Worm (Caenorhabditis elegans) whole organism, early embryonic: ENCODE measurements around the gene inf-1.
A peak's percentile ranks its signal among the peaks of the same experiment; 100 is the strongest.

Experiments
- F13C5.2 ChIP-seq: sonication (generic microtip); optimal IDR thresholded peaks from 2 replicates; lab custom pipeline; 2017; ENCODE audit warnings: mild to moderate bottlenecking, missing genetic modification characterization, inconsistent platforms, missing compliant biosample characterization
- aly-1 ChIP-seq: sonication (generic microtip); optimal IDR thresholded peaks from 2 replicates; lab custom pipeline; 2016; ENCODE audit warnings: missing genetic modification characterization, missing compliant biosample characterization
- ama-1 ChIP-seq: fragments of 150-350 bp; optimal IDR thresholded peaks from 2 replicates; lab custom pipeline; 2014
- ceh-13 ChIP-seq: fragments of 200-800 bp; sonication (Bioruptor generic); optimal IDR thresholded peaks from 2 replicates; lab custom pipeline; 2018; ENCODE audit warnings: mild to moderate bottlenecking, missing genetic modification characterization, missing compliant biosample characterization
- ceh-36 ChIP-seq: sonication (generic microtip); optimal IDR thresholded peaks from 2 replicates; lab custom pipeline; 2016; ENCODE audit warnings: missing genetic modification characterization, inconsistent platforms, missing compliant biosample characterization
- ets-7 ChIP-seq: sonication (generic microtip); optimal IDR thresholded peaks from 2 replicates; lab custom pipeline; 2016; ENCODE audit warnings: missing genotype, missing genetic modification characterization, missing compliant biosample characterization
- hmbx-1 ChIP-seq: sonication (generic microtip); optimal IDR thresholded peaks from 2 replicates; lab custom pipeline; 2016; ENCODE audit warnings: mild to moderate bottlenecking, missing genetic modification characterization, missing compliant biosample characterization
- scrt-1 ChIP-seq: fragments of 200-800 bp; sonication (Bioruptor generic); IDR thresholded peaks from 2 replicates; pipeline ENCODE4 v1.3.6; 2022; ENCODE audit warnings: missing genetic modification characterization, missing compliant biosample characterization
- tbx-11 ChIP-seq: fragments of 200-800 bp; sonication (Bioruptor generic); IDR thresholded peaks from 2 replicates; pipeline ENCODE4 v1.3.6; 2022; ENCODE audit warnings: missing genetic modification characterization, missing compliant biosample characterization
- tbx-37 ChIP-seq: fragments of 200-800 bp; sonication (Bioruptor generic); conservative IDR thresholded peaks from 2 replicates; pipeline ENCODE4 v1.3.6; 2022; ENCODE audit warnings: missing genetic modification reagents, missing genetic modification characterization, missing compliant biosample characterization

DNA sequence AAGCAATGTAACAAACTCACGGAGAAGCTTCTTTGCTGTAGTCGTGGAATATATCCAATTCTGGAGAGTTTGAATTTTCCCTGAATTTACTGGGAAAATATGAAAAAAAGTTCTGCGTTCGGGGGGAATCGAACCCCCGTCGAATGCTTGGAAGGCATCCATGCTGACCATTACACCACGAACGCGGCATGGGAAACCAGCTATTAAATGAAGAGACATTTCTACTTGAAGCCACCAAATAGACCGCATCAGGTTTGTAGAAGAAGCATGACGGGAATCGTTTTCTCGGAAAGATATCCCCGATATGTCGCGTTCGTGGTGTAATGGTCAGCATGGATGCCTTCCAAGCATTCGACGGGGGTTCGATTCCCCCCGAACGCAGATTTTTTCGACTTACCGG, 41.4 kb upstream of the inf-1 start:
- TF ChIP-seq ama-1 (no peak), ceh-13 (GFP tag; lab: Kevin White, UChicago) (no peak), F13C5.2 (tag; lab: Kevin White, UChicago) (no peak), tbx-37 (GFP tag; lab: Robert Waterston, UW) (peak; percentile 36; the same call in 1 of the 2 replicates), ceh-36 (no peak), tbx-11 (GFP tag; lab: Robert Waterston, UW) (0 out of 2 replicates have a peak, but pooled peaks have one; percentile 49), hmbx-1 (tag; lab: Kevin White, UChicago) (no peak), aly-1 (no peak), ets-7 (tag; lab: Kevin White, UChicago) (no peak), scrt-1 (GFP tag; lab: Robert Waterston, UW) (peak; percentile 55; the same call in 1 of the 2 replicates)
